Fruit fly (Drosophila melanogaster) whole organism, embryonic: ENCODE results near the gene CG4293.

Source experiments
- Atf6 ChIP-seq: fragments of 200-800 bp; sonication (Bioruptor generic); IDR thresholded peaks from 2 replicates; pipeline ENCODE4 v1.3.6; 2022; ENCODE audit warnings: missing biosample characterization, missing genetic modification characterization
- Bdp1 ChIP-seq: fragments of 200-800 bp; sonication (Bioruptor generic); optimal IDR thresholded peaks from 3 replicates; lab custom pipeline; 2016; ENCODE audit warnings: missing biosample characterization, missing genetic modification characterization
- Bgb ChIP-seq: fragments of 200-800 bp; sonication (Bioruptor generic); IDR thresholded peaks from 2 replicates; pipeline ENCODE4 v1.3.6; 2022; ENCODE audit warnings: missing biosample characterization, missing genetic modification characterization; ENCODE audit not compliant: partially characterized antibody
- CG10565 ChIP-seq: fragments of 200-800 bp; sonication (Bioruptor generic); optimal IDR thresholded peaks from 3 replicates; lab custom pipeline; 2016; ENCODE audit warnings: missing biosample characterization, mild to moderate bottlenecking, missing genetic modification characterization
- CG10979 ChIP-seq: fragments of 200-800 bp; sonication (Bioruptor generic); optimal IDR thresholded peaks from 2 replicates; lab custom pipeline; 2018; ENCODE audit warnings: missing biosample characterization, mild to moderate bottlenecking, missing genetic modification characterization, moderate library complexity
- CG16779 ChIP-seq: fragments of 200-800 bp; sonication (Bioruptor generic); IDR thresholded peaks from 2 replicates; pipeline ENCODE4 v1.3.6; 2022; ENCODE audit warnings: missing biosample characterization, missing genetic modification characterization
- CG16815 ChIP-seq: fragments of 200-800 bp; sonication (Bioruptor generic); optimal IDR thresholded peaks from 3 replicates; lab custom pipeline; 2017; ENCODE audit warnings: missing biosample characterization, mild to moderate bottlenecking, missing genetic modification characterization
- CG17361 ChIP-seq: fragments of 200-800 bp; sonication (Bioruptor generic); IDR thresholded peaks from 3 replicates; pipeline ENCODE4 v1.3.6; 2022; ENCODE audit warnings: missing biosample characterization, missing genetic modification characterization
- CG17612 ChIP-seq: fragments of 200-800 bp; sonication (Bioruptor generic); IDR thresholded peaks from 2 replicates; pipeline ENCODE4 v1.3.6; 2022; ENCODE audit warnings: missing biosample characterization, missing genetic modification characterization
- CG17912 ChIP-seq: fragments of 200-800 bp; sonication (Bioruptor generic); optimal IDR thresholded peaks from 2 replicates; lab custom pipeline; 2018; ENCODE audit warnings: missing biosample characterization, mild to moderate bottlenecking, missing genetic modification characterization
- CG2712 ChIP-seq: fragments of 200-800 bp; optimal IDR thresholded peaks from 3 replicates; lab custom pipeline; 2019; ENCODE audit warnings: missing biosample characterization, mild to moderate bottlenecking, missing genetic modification characterization, moderate library complexity
- CG32772 ChIP-seq: fragments of 200-800 bp; sonication (Bioruptor generic); IDR thresholded peaks from 2 replicates; pipeline ENCODE4 v1.3.6; 2022; ENCODE audit warnings: missing biosample characterization, missing genetic modification characterization
- CG3847 ChIP-seq: fragments of 200-800 bp; sonication (Bioruptor generic); IDR thresholded peaks from 2 replicates; pipeline ENCODE4 v1.3.6; 2022; ENCODE audit warnings: missing biosample characterization, missing genetic modification characterization
- CG43689 ChIP-seq: fragments of 200-800 bp; sonication (Bioruptor generic); IDR thresholded peaks from 2 replicates; pipeline ENCODE4 v1.3.6; 2022; ENCODE audit warnings: missing biosample characterization, missing genetic modification characterization
- CG4854 ChIP-seq: fragments of 200-800 bp; sonication (Bioruptor generic); optimal IDR thresholded peaks from 2 replicates; lab custom pipeline; 2016; ENCODE audit warnings: missing biosample characterization, missing genetic modification characterization, inconsistent platforms
- CG8765 ChIP-seq: fragments of 200-800 bp; sonication (Bioruptor generic); IDR thresholded peaks from 2 replicates; pipeline ENCODE4 v1.3.6; 2022; ENCODE audit warnings: missing biosample characterization, missing genetic modification characterization
- CG9727 ChIP-seq: fragments of 200-800 bp; sonication (Bioruptor generic); optimal IDR thresholded peaks from 3 replicates; lab custom pipeline; 2017; ENCODE audit warnings: missing biosample characterization, mild to moderate bottlenecking, missing genetic modification characterization
- Deaf1 ChIP-seq: fragments of 200-800 bp; optimal IDR thresholded peaks from 3 replicates; lab custom pipeline; 2019; ENCODE audit warnings: missing biosample characterization, mild to moderate bottlenecking, missing genetic modification characterization, moderate library complexity
- Dip2 ChIP-seq: fragments of 200-800 bp; sonication (Bioruptor generic); IDR thresholded peaks from 2 replicates; pipeline ENCODE4 v1.3.6; 2022; ENCODE audit warnings: missing biosample characterization, missing genetic modification characterization
- Drgx ChIP-seq: fragments of 200-800 bp; sonication (Bioruptor generic); IDR thresholded peaks from 2 replicates; pipeline ENCODE4 v1.3.6; 2022; ENCODE audit warnings: missing biosample characterization, missing genetic modification characterization
- Fer1 ChIP-seq: fragments of 200-800 bp; sonication (Bioruptor generic); optimal IDR thresholded peaks from 2 replicates; lab custom pipeline; 2017; ENCODE audit warnings: missing biosample characterization, mild to moderate bottlenecking, missing genetic modification characterization
- H2.0 ChIP-seq: fragments of 200-800 bp; sonication (Bioruptor generic); IDR thresholded peaks from 2 replicates; pipeline ENCODE4 v1.3.6; 2022; ENCODE audit warnings: missing biosample characterization, missing genetic modification characterization
- HLHmδ ChIP-seq: fragments of 200-800 bp; sonication (Bioruptor generic); optimal IDR thresholded peaks from 2 replicates; lab custom pipeline; 2018; ENCODE audit warnings: missing biosample characterization, mild to moderate bottlenecking, missing genetic modification characterization, moderate library complexity
- Lhr ChIP-seq: fragments of 200-800 bp; sonication (Bioruptor generic); optimal IDR thresholded peaks from 3 replicates; lab custom pipeline; 2017; ENCODE audit warnings: mild to moderate bottlenecking, missing biosample characterization, missing genetic modification reagents, missing genetic modification characterization
- Rx ChIP-seq: fragments of 200-800 bp; sonication (Bioruptor generic); IDR thresholded peaks from 2 replicates; pipeline ENCODE4 v1.3.6; 2022; ENCODE audit warnings: missing biosample characterization, missing genetic modification characterization
- Sox102F ChIP-seq: fragments of 200-800 bp; sonication (Bioruptor generic); optimal IDR thresholded peaks from 2 replicates; lab custom pipeline; 2018; ENCODE audit warnings: missing biosample characterization, mild to moderate bottlenecking, missing genetic modification characterization, moderate library complexity
- amos ChIP-seq: fragments of 200-800 bp; sonication (Bioruptor generic); IDR thresholded peaks from 2 replicates; pipeline ENCODE4 v1.3.6; 2022; ENCODE audit warnings: missing biosample characterization, missing genetic modification characterization; ENCODE audit not compliant: partially characterized antibody
- ara ChIP-seq: fragments of 200-800 bp; sonication (Bioruptor generic); IDR thresholded peaks from 2 replicates; pipeline ENCODE4 v1.3.6; 2022; ENCODE audit warnings: missing biosample characterization, missing genetic modification characterization
- az2 ChIP-seq: fragments of 200-800 bp; sonication (Bioruptor generic); optimal IDR thresholded peaks from 3 replicates; lab custom pipeline; 2016; ENCODE audit warnings: missing biosample characterization, missing genetic modification characterization
- bcd ChIP-seq: fragments of 200-800 bp; sonication (Bioruptor generic); optimal IDR thresholded peaks from 2 replicates; lab custom pipeline; 2017; ENCODE audit warnings: missing biosample characterization, mild to moderate bottlenecking, missing genetic modification characterization
- cg ChIP-seq: fragments of 200-800 bp; sonication (Bioruptor generic); optimal IDR thresholded peaks from 3 replicates; lab custom pipeline; 2019; ENCODE audit warnings: missing biosample characterization, mild to moderate bottlenecking, missing genetic modification characterization, moderate library complexity
- crc ChIP-seq: fragments of 200-800 bp; sonication (Bioruptor generic); optimal IDR thresholded peaks from 2 replicates; lab custom pipeline; 2016; ENCODE audit warnings: missing biosample characterization, missing genetic modification characterization
- crol ChIP-seq: fragments of 200-800 bp; sonication (Bioruptor generic); IDR thresholded peaks from 2 replicates; pipeline ENCODE4 v1.3.6; 2022; ENCODE audit warnings: missing biosample characterization, missing genetic modification characterization
- fd96Cb ChIP-seq: fragments of 200-800 bp; sonication (Bioruptor generic); optimal IDR thresholded peaks from 2 replicates; lab custom pipeline; 2018; ENCODE audit warnings: missing biosample characterization, mild to moderate bottlenecking, missing genetic modification characterization, moderate library complexity
- gcm2 ChIP-seq: fragments of 200-800 bp; sonication (Bioruptor generic); optimal IDR thresholded peaks from 2 replicates; lab custom pipeline; 2016; ENCODE audit warnings: missing biosample characterization, missing genetic modification characterization
- grau ChIP-seq: fragments of 200-800 bp; optimal IDR thresholded peaks from 3 replicates; lab custom pipeline; 2019; ENCODE audit warnings: missing biosample characterization, mild to moderate bottlenecking, missing genetic modification characterization, moderate library complexity
- onecut ChIP-seq: fragments of 200-800 bp; sonication (Bioruptor generic); IDR thresholded peaks from 2 replicates; pipeline ENCODE4 v1.3.6; 2022; ENCODE audit warnings: missing biosample characterization, missing genetic modification characterization
- pfk ChIP-seq: fragments of 200-800 bp; sonication (Bioruptor generic); optimal IDR thresholded peaks from 2 replicates; lab custom pipeline; 2018; ENCODE audit warnings: missing biosample characterization, mild to moderate bottlenecking, missing genetic modification characterization, moderate library complexity
- phol ChIP-seq: fragments of 200-800 bp; sonication (Bioruptor generic); optimal IDR thresholded peaks from 3 replicates; lab custom pipeline; 2018; ENCODE audit warnings: missing biosample characterization, mild to moderate bottlenecking, missing genetic modification characterization, moderate library complexity
- pnt ChIP-seq: fragments of 200-800 bp; sonication (Bioruptor generic); optimal IDR thresholded peaks from 3 replicates; lab custom pipeline; 2016; ENCODE audit warnings: missing biosample characterization, missing genetic modification characterization
- psq ChIP-seq: fragments of 200-800 bp; sonication (Bioruptor generic); optimal IDR thresholded peaks from 2 replicates; lab custom pipeline; 2017; ENCODE audit warnings: missing biosample characterization, missing genetic modification characterization
- sima ChIP-seq: fragments of 200-800 bp; sonication (Bioruptor generic); optimal IDR thresholded peaks from 2 replicates; lab custom pipeline; 2016; ENCODE audit warnings: missing biosample characterization, missing genetic modification characterization
- slbo ChIP-seq: fragments of 200-800 bp; sonication (Bioruptor generic); IDR thresholded peaks from 2 replicates; pipeline ENCODE4 v1.3.6; 2022; ENCODE audit warnings: missing biosample characterization, missing genetic modification characterization
- sna ChIP-seq: fragments of 200-800 bp; sonication (Bioruptor generic); IDR thresholded peaks from 2 replicates; pipeline ENCODE4 v1.3.6; 2022; ENCODE audit warnings: missing biosample characterization, missing genetic modification characterization; ENCODE audit not compliant: partially characterized antibody
- sqz ChIP-seq: fragments of 200-800 bp; sonication (Bioruptor generic); optimal IDR thresholded peaks from 3 replicates; lab custom pipeline; 2018; ENCODE audit warnings: missing biosample characterization, mild to moderate bottlenecking, missing genetic modification characterization
- tap ChIP-seq: fragments of 200-800 bp; optimal IDR thresholded peaks from 3 replicates; lab custom pipeline; 2019; ENCODE audit warnings: missing biosample characterization, mild to moderate bottlenecking, missing genetic modification characterization, moderate library complexity
- tio ChIP-seq: fragments of 200-800 bp; sonication (Bioruptor generic); optimal IDR thresholded peaks from 2 replicates; lab custom pipeline; 2017; ENCODE audit warnings: missing biosample characterization, missing genetic modification characterization, inconsistent platforms
- toy ChIP-seq: fragments of 200-800 bp; sonication (Bioruptor generic); IDR thresholded peaks from 2 replicates; pipeline ENCODE4 v1.3.6; 2022; ENCODE audit warnings: missing biosample characterization, missing genetic modification characterization
- vnd ChIP-seq: fragments of 200-800 bp; sonication (Bioruptor generic); IDR thresholded peaks from 3 replicates; pipeline ENCODE4 v1.3.6; 2022; ENCODE audit warnings: missing biosample characterization, missing genetic modification characterization; ENCODE audit not compliant: partially characterized antibody
- zfh2 ChIP-seq: fragments of 200-800 bp; sonication (Bioruptor generic); optimal IDR thresholded peaks from 2 replicates; lab custom pipeline; 2016; ENCODE audit warnings: missing biosample characterization, missing genetic modification characterization

The CG4293 gene

dm6 chrX:522357-523043 lies 7.6 kb downstream of the CG4293 start (continued):
- TF ChIP-seq CG17612 (GFP tag; lab: Robert Waterston, UW) = peak; percentile 52
- peak; percentile 68 for TF ChIP-seq Sox102F (GFP tag; lab: Kevin White, UChicago)
- peak; percentile 64 for TF ChIP-seq CG16815
- TF ChIP-seq crc (GFP tag; lab: Kevin White, UChicago) = peak; percentile 85
- no peak for TF ChIP-seq Lhr (GFP tag; lab: Kevin White, UChicago)
- TF ChIP-seq CG10565 = no peak
- TF ChIP-seq cg (GFP tag; lab: Kevin White, UChicago) = peak; percentile 86
- TF ChIP-seq CG9727 = peak; percentile 57
- TF ChIP-seq Atf6 (GFP tag; lab: Robert Waterston, UW) = peak; percentile 84
- TF ChIP-seq onecut (GFP tag; lab: Robert Waterston, UW) = peak; percentile 98
- peak; percentile 80 for TF ChIP-seq grau (tag; lab: Kevin White, UChicago)
- TF ChIP-seq toy (GFP tag; lab: Robert Waterston, UW) = peak; percentile 68
- peak; percentile 46 for TF ChIP-seq CG10979 (tag; lab: Kevin White, UChicago)
- TF ChIP-seq bcd (GFP tag; lab: Kevin White, UChicago) = peak; percentile 74
- peak; percentile 71 for TF ChIP-seq CG32772 (GFP tag; lab: Robert Waterston, UW)
- TF ChIP-seq Drgx (GFP tag; lab: Robert Waterston, UW) = peak; percentile 81
- TF ChIP-seq CG16779 = peak; percentile 93
- peak; percentile 86 for TF ChIP-seq pnt (GFP tag; lab: Kevin White, UChicago)
- TF ChIP-seq CG4854 (GFP tag; lab: Kevin White, UChicago) = peak; percentile 56
- peak; percentile 86 for TF ChIP-seq H2.0 (GFP tag; lab: Robert Waterston, UW)
- peak; percentile 40 for TF ChIP-seq sqz
- peak; percentile 74 for TF ChIP-seq CG17912
- TF ChIP-seq zfh2 (GFP tag; lab: Kevin White, UChicago) = peak; percentile 94
- peak; percentile 71 for TF ChIP-seq Rx
- no peak for TF ChIP-seq Dip2 (GFP tag; lab: Robert Waterston, UW)
- TF ChIP-seq gcm2 (GFP tag; lab: Kevin White, UChicago) = peak; percentile 90
- peak; percentile 87 for TF ChIP-seq CG3847 (GFP tag; lab: Robert Waterston, UW)
- peak; percentile 83 for TF ChIP-seq HLHmδ (GFP tag; lab: Kevin White, UChicago)
- TF ChIP-seq sna (GFP tag; lab: Robert Waterston, UW) = no peak; the same call in 1 of the 2 replicates
- peak; percentile 22 for TF ChIP-seq tio (GFP tag; lab: Kevin White, UChicago)
- TF ChIP-seq sima (GFP tag; lab: Kevin White, UChicago) = peak; percentile 54
- TF ChIP-seq vnd (GFP tag; lab: Robert Waterston, UW) = no peak
- TF ChIP-seq amos (GFP tag; lab: Robert Waterston, UW) = no peak; the same call in 1 of the 2 replicates
- TF ChIP-seq CG8765 (GFP tag; lab: Robert Waterston, UW) = peak; percentile 63; the same call in 1 of the 2 replicates
- peak; percentile 51 for TF ChIP-seq fd96Cb (tag; lab: Kevin White, UChicago)
- peak; percentile 8 for TF ChIP-seq psq (GFP tag; lab: Kevin White, UChicago)
- TF ChIP-seq Bdp1 (GFP tag; lab: Kevin White, UChicago) = peak; percentile 66
- TF ChIP-seq Bgb (GFP tag; lab: Robert Waterston, UW) = peak; percentile 51; the same call in 1 of the 2 replicates
- TF ChIP-seq Deaf1 (tag; lab: Kevin White, UChicago) = peak; percentile 49
- peak; percentile 79 for TF ChIP-seq CG43689
- TF ChIP-seq slbo = peak; percentile 96
- no peak for TF ChIP-seq CG17361
- peak; percentile 89 for TF ChIP-seq Fer1 (GFP tag; lab: Kevin White, UChicago)
- peak; percentile 80 for TF ChIP-seq ara (GFP tag; lab: Robert Waterston, UW)
- TF ChIP-seq az2 (GFP tag; lab: Kevin White, UChicago) = peak; percentile 79
- peak; percentile 72 for TF ChIP-seq tap (tag; lab: Kevin White, UChicago)
- TF ChIP-seq CG2712 (tag; lab: Kevin White, UChicago) = peak; percentile 74
- TF ChIP-seq phol (tag; lab: Kevin White, UChicago) = peak; percentile 33
- TF ChIP-seq pfk (GFP tag; lab: Kevin White, UChicago) = peak; percentile 61
- peak; percentile 76 for TF ChIP-seq crol (GFP tag; lab: Robert Waterston, UW)
